Fruit fly (Drosophila melanogaster) whole organism, embryonic: Measurements from ENCODE around the gene Wdr59.

Experiments
- Atf-2 ChIP-seq: fragments of 200-800 bp; sonication (Bioruptor generic); optimal IDR thresholded peaks from 2 replicates; lab custom pipeline; 2016; ENCODE audit warnings: missing biosample characterization, missing genetic modification characterization
- BEAF-32 ChIP-seq: fragments of 200-800 bp; sonication (Bioruptor generic); optimal IDR thresholded peaks from 3 replicates; lab custom pipeline; 2017; ENCODE audit warnings: missing biosample characterization, missing genetic modification characterization, mild to moderate bottlenecking, moderate library complexity, missing genetic modification reagents
- C15 ChIP-seq: fragments of 200-800 bp; sonication (Bioruptor generic); IDR thresholded peaks from 3 replicates; pipeline ENCODE4 v1.3.6; 2022; ENCODE audit warnings: missing biosample characterization, missing genetic modification characterization
- CG10366 ChIP-seq: fragments of 200-800 bp; sonication (Bioruptor generic); IDR thresholded peaks from 2 replicates; pipeline ENCODE4 v1.3.6; 2022; ENCODE audit warnings: missing biosample characterization, missing genetic modification characterization
- CG11560 ChIP-seq: fragments of 200-800 bp; sonication (Bioruptor generic); IDR thresholded peaks from 3 replicates; pipeline ENCODE4 v1.3.6; 2022; ENCODE audit warnings: missing biosample characterization, missing genetic modification characterization
- CG12299 ChIP-seq: fragments of 200-800 bp; sonication (Bioruptor generic); optimal IDR thresholded peaks from 2 replicates; lab custom pipeline; 2018; ENCODE audit warnings: missing biosample characterization, mild to moderate bottlenecking, missing genetic modification characterization
- CG12391 ChIP-seq: fragments of 200-800 bp; sonication (Bioruptor generic); optimal IDR thresholded peaks from 3 replicates; lab custom pipeline; 2018; ENCODE audit warnings: missing biosample characterization, mild to moderate bottlenecking, missing genetic modification characterization, moderate library complexity
- CG13775 ChIP-seq: fragments of 200-800 bp; sonication (Bioruptor generic); optimal IDR thresholded peaks from 3 replicates; lab custom pipeline; 2017; ENCODE audit warnings: missing biosample characterization, mild to moderate bottlenecking, missing genetic modification characterization
- CG14441 ChIP-seq: fragments of 200-800 bp; sonication (Bioruptor generic); IDR thresholded peaks from 2 replicates; pipeline ENCODE4 v1.3.6; 2022; ENCODE audit warnings: missing biosample characterization, missing genetic modification characterization
- CG15011 ChIP-seq: fragments of 200-800 bp; sonication (Bioruptor generic); optimal IDR thresholded peaks from 3 replicates; lab custom pipeline; 2018; ENCODE audit warnings: missing biosample characterization, mild to moderate bottlenecking, missing genetic modification characterization
- CG1529 ChIP-seq: fragments of 200-800 bp; sonication (Bioruptor generic); optimal IDR thresholded peaks from 3 replicates; lab custom pipeline; 2018; ENCODE audit warnings: missing biosample characterization, missing genetic modification characterization
- CG15601 ChIP-seq: fragments of 200-800 bp; sonication (Bioruptor generic); optimal IDR thresholded peaks from 3 replicates; lab custom pipeline; 2019; ENCODE audit warnings: missing biosample characterization, mild to moderate bottlenecking, missing genetic modification characterization, moderate library complexity
- CG1602 ChIP-seq: fragments of 200-800 bp; sonication (Bioruptor generic); optimal IDR thresholded peaks from 3 replicates; lab custom pipeline; 2016; ENCODE audit warnings: missing biosample characterization, missing genetic modification characterization
- CG17359 ChIP-seq: fragments of 200-800 bp; sonication (Bioruptor generic); optimal IDR thresholded peaks from 3 replicates; lab custom pipeline; 2018; ENCODE audit warnings: missing biosample characterization, mild to moderate bottlenecking, missing genetic modification characterization, moderate library complexity
- CG1792 ChIP-seq: fragments of 200-800 bp; sonication (Bioruptor generic); optimal IDR thresholded peaks from 2 replicates; lab custom pipeline; 2016; ENCODE audit warnings: missing biosample characterization, missing genetic modification characterization
- CG2116 ChIP-seq: fragments of 200-800 bp; sonication (Bioruptor generic); optimal IDR thresholded peaks from 3 replicates; lab custom pipeline; 2018; ENCODE audit warnings: missing biosample characterization, mild to moderate bottlenecking, missing genetic modification characterization
- CG31441 ChIP-seq: fragments of 200-800 bp; sonication (Bioruptor generic); IDR thresholded peaks from 2 replicates; pipeline ENCODE4 v1.3.6; 2022; ENCODE audit warnings: missing biosample characterization, missing genetic modification characterization
- CG4360 ChIP-seq: fragments of 200-800 bp; sonication (Bioruptor generic); IDR thresholded peaks from 2 replicates; pipeline ENCODE4 v1.3.6; 2022; ENCODE audit warnings: missing biosample characterization, missing genetic modification characterization
- CG8281 ChIP-seq: fragments of 200-800 bp; sonication (Bioruptor generic); optimal IDR thresholded peaks from 2 replicates; lab custom pipeline; 2018; ENCODE audit warnings: missing biosample characterization, mild to moderate bottlenecking, missing genetic modification characterization, moderate library complexity
- CG9876 ChIP-seq: fragments of 200-800 bp; sonication (Bioruptor generic); optimal IDR thresholded peaks from 2 replicates; lab custom pipeline; 2016; ENCODE audit warnings: missing biosample characterization, missing genetic modification characterization
- CHES-1-like ChIP-seq: fragments of 200-800 bp; sonication (Bioruptor generic); optimal IDR thresholded peaks from 2 replicates; lab custom pipeline; 2016; ENCODE audit warnings: missing biosample characterization, missing genetic modification characterization
- H15 ChIP-seq: fragments of 200-800 bp; sonication (Bioruptor generic); IDR thresholded peaks from 3 replicates; pipeline ENCODE4 v1.3.6; 2022; ENCODE audit warnings: missing biosample characterization, missing genetic modification characterization
- HLH4C ChIP-seq: fragments of 200-800 bp; sonication (Bioruptor generic); IDR thresholded peaks from 3 replicates; pipeline ENCODE4 v1.3.6; 2022; ENCODE audit warnings: missing biosample characterization, missing genetic modification characterization; ENCODE audit not compliant: partially characterized antibody
- HLHmδ ChIP-seq: fragments of 200-800 bp; sonication (Bioruptor generic); optimal IDR thresholded peaks from 2 replicates; lab custom pipeline; 2018; ENCODE audit warnings: missing biosample characterization, mild to moderate bottlenecking, missing genetic modification characterization, moderate library complexity
- Lhr ChIP-seq: fragments of 200-800 bp; sonication (Bioruptor generic); optimal IDR thresholded peaks from 3 replicates; lab custom pipeline; 2017; ENCODE audit warnings: mild to moderate bottlenecking, missing biosample characterization, missing genetic modification reagents, missing genetic modification characterization
- Mad ChIP-seq: fragments of 200-800 bp; sonication (Bioruptor generic); optimal IDR thresholded peaks from 2 replicates; lab custom pipeline; 2016; ENCODE audit warnings: missing biosample characterization, missing genetic modification characterization
- Nf-YC ChIP-seq: fragments of 200-800 bp; optimal IDR thresholded peaks from 3 replicates; lab custom pipeline; 2019; ENCODE audit warnings: missing biosample characterization, mild to moderate bottlenecking, missing genetic modification characterization, moderate library complexity
- Usf ChIP-seq: fragments of 200-800 bp; sonication (Bioruptor generic); optimal IDR thresholded peaks from 2 replicates; lab custom pipeline; 2017; ENCODE audit warnings: missing genotype, missing biosample characterization, missing genetic modification characterization
- Xrp1 ChIP-seq: fragments of 200-800 bp; sonication (Bioruptor generic); IDR thresholded peaks from 2 replicates; pipeline ENCODE4 v1.3.6; 2022; ENCODE audit warnings: missing biosample characterization, missing genetic modification characterization
- aop ChIP-seq: fragments of 200-800 bp; sonication (Bioruptor generic); IDR thresholded peaks from 2 replicates; pipeline ENCODE4 v1.3.6; 2022; ENCODE audit warnings: missing biosample characterization, missing genetic modification characterization
- ap ChIP-seq: fragments of 200-800 bp; sonication (Bioruptor generic); IDR thresholded peaks from 2 replicates; pipeline ENCODE4 v1.3.6; 2022; ENCODE audit warnings: missing biosample characterization, missing genetic modification characterization
- cas ChIP-seq: fragments of 200-800 bp; sonication (Bioruptor generic); IDR thresholded peaks from 2 replicates; pipeline ENCODE4 v1.3.6; 2022; ENCODE audit warnings: missing biosample characterization, missing genetic modification characterization
- chinmo ChIP-seq: fragments of 200-800 bp; sonication (Bioruptor generic); IDR thresholded peaks from 4 replicates; pipeline ENCODE4 v1.3.6; 2022; ENCODE audit warnings: missing biosample characterization, missing genetic modification characterization; ENCODE audit not compliant: partially characterized antibody
- cwo ChIP-seq: fragments of 200-800 bp; sonication (Bioruptor generic); optimal IDR thresholded peaks from 3 replicates; lab custom pipeline; 2017; ENCODE audit warnings: missing biosample characterization, missing genetic modification characterization, mild to moderate bottlenecking, moderate library complexity, missing genetic modification reagents
- klu ChIP-seq: fragments of 200-800 bp; sonication (Bioruptor generic); IDR thresholded peaks from 2 replicates; pipeline ENCODE4 v1.3.6; 2022; ENCODE audit warnings: missing biosample characterization, missing genetic modification characterization
- maf-S ChIP-seq: fragments of 200-800 bp; sonication (Bioruptor generic); optimal IDR thresholded peaks from 2 replicates; lab custom pipeline; 2016; ENCODE audit warnings: missing biosample characterization, missing genetic modification characterization
- nerfin-1 ChIP-seq: fragments of 200-800 bp; sonication (Bioruptor generic); optimal IDR thresholded peaks from 3 replicates; lab custom pipeline; 2019; ENCODE audit warnings: missing biosample characterization, mild to moderate bottlenecking, missing genetic modification characterization, moderate library complexity
- nom ChIP-seq: fragments of 200-800 bp; sonication (Bioruptor generic); optimal IDR thresholded peaks from 2 replicates; lab custom pipeline; 2017; ENCODE audit warnings: missing biosample characterization, missing genetic modification characterization, mild to moderate bottlenecking, moderate library complexity, missing genetic modification reagents
- otp ChIP-seq: fragments of 200-800 bp; sonication (Bioruptor generic); IDR thresholded peaks from 3 replicates; pipeline ENCODE4, ENCODE4 v1.3.6; 2022; ENCODE audit warnings: missing biosample characterization, missing genetic modification characterization
- peb ChIP-seq: fragments of 200-800 bp; sonication (Bioruptor generic); IDR thresholded peaks from 2 replicates; pipeline ENCODE4 v1.3.6; 2022; ENCODE audit warnings: missing biosample characterization, missing genetic modification characterization
- pfk ChIP-seq: fragments of 200-800 bp; sonication (Bioruptor generic); optimal IDR thresholded peaks from 2 replicates; lab custom pipeline; 2018; ENCODE audit warnings: missing biosample characterization, mild to moderate bottlenecking, missing genetic modification characterization, moderate library complexity
- shn ChIP-seq: fragments of 200-800 bp; sonication (Bioruptor generic); optimal IDR thresholded peaks from 3 replicates; lab custom pipeline; 2016; ENCODE audit warnings: missing biosample characterization, missing genetic modification characterization
- sim ChIP-seq: fragments of 200-800 bp; sonication (Bioruptor generic); IDR thresholded peaks from 2 replicates; pipeline ENCODE4 v1.3.6; 2022; ENCODE audit warnings: missing biosample characterization, missing genetic modification characterization
- ssp ChIP-seq: fragments of 200-800 bp; sonication (Bioruptor generic); IDR thresholded peaks from 2 replicates; pipeline ENCODE4 v1.3.6; 2022; ENCODE audit warnings: missing biosample characterization, missing genetic modification characterization
- sug ChIP-seq: fragments of 200-800 bp; optimal IDR thresholded peaks from 2 replicates; lab custom pipeline; 2019; ENCODE audit warnings: missing biosample characterization, mild to moderate bottlenecking, missing genetic modification characterization, moderate library complexity
- twi ChIP-seq: fragments of 200-800 bp; optimal IDR thresholded peaks from 2 replicates; lab custom pipeline; 2019; ENCODE audit warnings: missing biosample characterization, mild to moderate bottlenecking, missing genetic modification characterization, moderate library complexity
- unpg ChIP-seq: fragments of 200-800 bp; sonication (Bioruptor generic); optimal IDR thresholded peaks from 3 replicates; lab custom pipeline; 2018; ENCODE audit warnings: missing biosample characterization, mild to moderate bottlenecking, missing genetic modification characterization, moderate library complexity
- vfl ChIP-seq: fragments of 200-800 bp; sonication (Bioruptor generic); optimal IDR thresholded peaks from 2 replicates; lab custom pipeline; 2016; ENCODE audit warnings: missing biosample characterization, missing genetic modification characterization
- zfh2 ChIP-seq: fragments of 200-800 bp; sonication (Bioruptor generic); optimal IDR thresholded peaks from 2 replicates; lab custom pipeline; 2016; ENCODE audit warnings: missing biosample characterization, missing genetic modification characterization

The Wdr59 gene

DNA sequence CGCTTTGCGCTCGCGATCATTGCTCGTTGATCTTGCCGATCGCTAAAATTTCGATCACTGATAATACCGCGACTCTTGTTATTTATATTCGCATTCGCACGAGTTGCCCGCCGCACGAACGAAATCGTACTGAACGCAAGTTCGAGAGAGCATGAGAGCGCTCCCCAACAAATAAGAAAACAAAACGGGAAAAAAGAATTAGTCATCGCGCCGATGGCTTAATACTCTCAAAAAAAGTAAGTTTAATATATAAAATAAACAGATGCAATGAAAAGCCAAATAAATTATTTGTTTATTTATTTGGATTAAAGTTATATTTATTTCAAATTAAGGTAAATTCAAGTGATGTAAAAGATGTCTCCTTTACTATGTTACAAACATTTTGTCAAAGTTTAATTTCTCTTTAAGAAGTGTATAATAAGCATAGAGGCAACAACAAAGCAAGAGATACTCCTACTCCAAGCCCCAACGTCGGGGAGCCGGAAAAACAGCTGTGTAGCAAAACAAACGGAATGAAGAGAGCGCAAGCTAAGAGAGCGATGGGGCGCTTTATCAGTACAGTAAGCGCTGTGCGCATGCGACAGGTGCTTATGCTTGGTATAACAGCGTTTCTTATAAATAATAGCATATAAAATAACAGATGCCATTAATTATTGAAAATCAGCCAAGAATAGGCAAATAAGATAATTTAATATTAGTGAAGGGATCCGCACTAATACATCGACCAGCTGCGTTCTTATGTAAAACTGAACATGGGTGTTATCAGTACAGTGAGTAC is 33.7 kb upstream of the Wdr59 start (continued):
- TF ChIP-seq CG1792 (GFP tag; lab: Kevin White, UChicago): no peak
- peak; percentile 68 for TF ChIP-seq shn (GFP tag; lab: Kevin White, UChicago)
- TF ChIP-seq CG15011 (GFP tag; lab: Kevin White, UChicago): no peak
- peak; percentile 66 for TF ChIP-seq CG1602 (GFP tag; lab: Kevin White, UChicago)
- TF ChIP-seq CG4360 (GFP tag; lab: Robert Waterston, UW): no peak
- TF ChIP-seq HLH4C (GFP tag; lab: Robert Waterston, UW): no peak
- TF ChIP-seq C15 (GFP tag; lab: Robert Waterston, UW): no peak
- peak; percentile 67 for TF ChIP-seq CG12391 (tag; lab: Kevin White, UChicago)
- TF ChIP-seq sim (GFP tag; lab: Robert Waterston, UW): peak; percentile 56; the same call in 1 of the 2 replicates
- TF ChIP-seq Xrp1: peak; percentile 49
- peak; percentile 38 for TF ChIP-seq twi (tag; lab: Kevin White, UChicago)
- TF ChIP-seq HLHmδ (GFP tag; lab: Kevin White, UChicago): no peak
- TF ChIP-seq maf-S (GFP tag; lab: Kevin White, UChicago): peak; percentile 18
- peak; percentile 28 for TF ChIP-seq Usf (GFP tag; lab: Kevin White, UChicago)
- TF ChIP-seq klu (GFP tag; lab: Robert Waterston, UW): peak; percentile 42; the same call in 1 of the 2 replicates
- no peak for TF ChIP-seq aop (GFP tag; lab: Robert Waterston, UW)
- TF ChIP-seq CHES-1-like (GFP tag; lab: Kevin White, UChicago): peak; percentile 50
- no peak; the same call in 2 of the 3 replicates for TF ChIP-seq H15 (GFP tag; lab: Robert Waterston, UW)
- TF ChIP-seq CG1529: peak; percentile 87
- peak; percentile 75 for TF ChIP-seq Mad (GFP tag; lab: Kevin White, UChicago)
- TF ChIP-seq BEAF-32 (GFP tag; lab: Kevin White, UChicago): no peak
- TF ChIP-seq otp (GFP tag; lab: Robert Waterston, UW): peak; percentile 66; the same call in 1 of the 3 replicates
- TF ChIP-seq Atf-2 (GFP tag; lab: Kevin White, UChicago): no peak
- TF ChIP-seq ap: peak; percentile 60
- peak; percentile 80 for TF ChIP-seq nom (GFP tag; lab: Kevin White, UChicago)
- TF ChIP-seq unpg (GFP tag; lab: Kevin White, UChicago): peak; percentile 80
- TF ChIP-seq CG12299: peak; percentile 55
- TF ChIP-seq CG10366: peak; percentile 75
- TF ChIP-seq CG9876 (GFP tag; lab: Kevin White, UChicago): peak; percentile 24
- TF ChIP-seq CG17359 (tag; lab: Kevin White, UChicago): peak; percentile 55
- peak; percentile 71 for TF ChIP-seq CG13775
- peak; percentile 59 for TF ChIP-seq CG14441 (GFP tag; lab: Robert Waterston, UW)
- peak; percentile 63 for TF ChIP-seq nerfin-1 (tag; lab: Kevin White, UChicago)
- TF ChIP-seq sug (tag; lab: Kevin White, UChicago): peak; percentile 94
- TF ChIP-seq pfk: no peak
- TF ChIP-seq Nf-YC (tag; lab: Kevin White, UChicago): peak; percentile 75
- peak; percentile 77 for TF ChIP-seq CG31441 (GFP tag; lab: Robert Waterston, UW)
- peak; percentile 20 for TF ChIP-seq cwo (GFP tag; lab: Kevin White, UChicago)
- peak; percentile 78; the same call in 2 of the 4 replicates for TF ChIP-seq chinmo (GFP tag; lab: Robert Waterston, UW)
- peak; percentile 72 for TF ChIP-seq ssp
- TF ChIP-seq zfh2 (GFP tag; lab: Kevin White, UChicago): peak; percentile 61
- TF ChIP-seq vfl (GFP tag; lab: Kevin White, UChicago): peak; percentile 26
- peak; percentile 49 for TF ChIP-seq CG2116 (GFP tag; lab: Kevin White, UChicago)
- peak; percentile 59 for TF ChIP-seq Lhr (GFP tag; lab: Kevin White, UChicago)
- TF ChIP-seq CG15601: peak; percentile 45
- peak; percentile 77; the same call in 2 of the 3 replicates for TF ChIP-seq CG11560 (tag; lab: Robert Waterston, UW)
- peak; percentile 43 for TF ChIP-seq peb (GFP tag; lab: Robert Waterston, UW)
- peak; percentile 44; the same call in 1 of the 2 replicates for TF ChIP-seq cas (GFP tag; lab: Robert Waterston, UW)
- TF ChIP-seq CG8281 (tag; lab: Kevin White, UChicago): peak; percentile 45
